Fruit fly (Drosophila melanogaster) whole organism: ENCODE measurements around the gene COX5BL.

Experiments
- CG8478 ChIP-seq: fragments of >200 bp; optimal IDR thresholded peaks from 2 replicates; lab custom pipeline; 2018; ENCODE audit warnings: inconsistent platforms
- Dll ChIP-seq: fragments of >200 bp; optimal IDR thresholded peaks from 2 replicates; lab custom pipeline; 2017
- EcR ChIP-seq, 2 experiments: fragments of >200 bp; optimal IDR thresholded peaks; 2 replicates each; lab custom pipeline; 2017; ENCODE audit warnings: missing biosample characterization in 2 of 2, missing genetic modification characterization in 2 of 2, missing genetic modification reagents in 2 of 2
- pan ChIP-seq: fragments of >200 bp; optimal IDR thresholded peaks from 2 replicates; lab custom pipeline; 2017
- psq ChIP-seq: fragments of >200 bp; optimal IDR thresholded peaks from 2 replicates; lab custom pipeline; 2017
- usp ChIP-seq: fragments of >200 bp; optimal IDR thresholded peaks from 2 replicates; lab custom pipeline; 2017; ENCODE audit warnings: missing biosample characterization, missing genetic modification characterization, mixed read lengths

dm6 chr2L:6547978-6548377 is 11.3 kb upstream of the COX5BL start:
- TF ChIP-seq usp (GFP tag; lab: Kevin White, UChicago) (no peak), CG8478 (lab: Kevin White, UChicago) (no peak), psq (lab: Kevin White, UChicago) (no peak), pan (lab: Kevin White, UChicago) (no peak), EcR (GFP tag; optimal IDR thresholded peaks at IDR 0.05; lab: Kevin White, UChicago) (no peak), Dll (no peak)
